Fruit fly (Drosophila melanogaster): ENCODE measurements around the gene eIF4EHP.

Gene eIF4EHP

DNA sequence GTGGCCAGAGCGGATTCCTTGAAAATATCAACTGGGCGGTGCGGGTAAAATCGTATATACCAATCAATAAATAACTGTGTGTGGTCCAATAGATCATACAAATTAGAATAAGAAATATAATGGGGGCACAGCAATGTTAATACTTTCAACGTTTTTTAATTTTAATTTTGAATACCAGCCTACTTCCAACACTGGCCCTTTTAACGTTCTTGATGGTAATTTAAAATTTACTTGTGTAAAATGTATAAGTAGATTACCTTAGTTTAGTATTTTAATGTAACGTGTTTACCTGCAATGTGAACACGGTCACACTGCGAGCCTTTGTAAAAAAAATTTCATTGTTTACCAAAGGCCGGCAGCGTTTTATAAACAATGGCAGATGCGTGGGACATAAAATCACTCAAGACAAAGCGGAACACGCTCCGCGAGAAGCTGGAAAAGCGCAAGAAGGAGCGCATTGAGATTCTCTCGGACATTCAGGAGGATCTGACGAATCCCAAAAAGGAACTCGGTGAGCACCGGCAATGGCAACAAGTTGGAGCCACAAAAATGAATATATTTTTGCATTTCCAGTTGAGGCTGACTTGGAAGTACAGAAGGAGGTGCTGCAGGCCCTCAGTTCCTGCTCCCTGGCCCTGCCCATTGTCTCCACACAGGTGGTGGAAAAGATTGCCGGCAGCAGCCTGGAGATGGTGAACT, 76.8 kb downstream of the eIF4EHP start, which contains the start of the genes KrT95D and Mettl3 (continued):
- peak; percentile 36 for TF ChIP-seq CG17829 (tag; optimal IDR thresholded peaks at IDR 0.05)
- TF ChIP-seq Eip74EF (GFP tag; optimal IDR thresholded peaks at IDR 0.05), result no peak
- peak; percentile 94 for TF ChIP-seq CG11504 (tag; optimal IDR thresholded peaks at IDR 0.05)
- peak; percentile 50 for TF ChIP-seq CG12391 (tag; optimal IDR thresholded peaks at IDR 0.05)
- TF ChIP-seq CG34224 (GFP tag; IDR thresholded peaks at IDR 0.05; ENCODE audit: partially characterized antibody), result peak; percentile 30; the same call in 1 of the 3 replicates
- TF ChIP-seq gem (tag; optimal IDR thresholded peaks at IDR 0.05), result peak; percentile 32
- TF ChIP-seq CG7839 (tag; optimal IDR thresholded peaks at IDR 0.05), result peak; percentile 10
- peak; percentile 60 for TF ChIP-seq CTCF (GFP tag; optimal IDR thresholded peaks at IDR 0.05)
- TF ChIP-seq gfzf (GFP tag; optimal IDR thresholded peaks at IDR 0.05), result peak; percentile 91
- peak; percentile 11; the same call in 1 of the 2 replicates for TF ChIP-seq Scr (GFP tag; IDR thresholded peaks at IDR 0.05; ENCODE audit: partially characterized antibody)
- TF ChIP-seq CG15514 (GFP tag; optimal IDR thresholded peaks at IDR 0.05), result peak; percentile 59
- TF ChIP-seq grau (tag; optimal IDR thresholded peaks at IDR 0.05), result peak; percentile 16
- TF ChIP-seq klu (GFP tag; IDR thresholded peaks at IDR 0.05), result no peak
- TF ChIP-seq ken (GFP tag; IDR thresholded peaks at IDR 0.05), result no peak
- peak; percentile 88 for TF ChIP-seq Ets65A (GFP tag)
- TF ChIP-seq MBD-R2 (GFP tag; IDR thresholded peaks at IDR 0.05), result peak; percentile 50; the same call in 1 of the 2 replicates
- TF ChIP-seq CG10654 (GFP tag; optimal IDR thresholded peaks at IDR 0.05), result no peak
- no peak for TF ChIP-seq CG6254 (GFP tag; optimal IDR thresholded peaks at IDR 0.05)
- peak; percentile 2 for TF ChIP-seq bcd (GFP tag; optimal IDR thresholded peaks at IDR 0.05)
- peak; percentile 62 for TF ChIP-seq Tbp (GFP tag; optimal IDR thresholded peaks at IDR 0.05)
- TF ChIP-seq CG15601 (tag; optimal IDR thresholded peaks at IDR 0.05), result peak; percentile 44
- TF ChIP-seq CG10267 (tag; optimal IDR thresholded peaks at IDR 0.05), result peak; percentile 83
- TF ChIP-seq CG2712 (tag; optimal IDR thresholded peaks at IDR 0.05), result peak; percentile 37
- peak; percentile 56 for TF ChIP-seq Hmr (GFP tag; optimal IDR thresholded peaks at IDR 0.05)

DNA sequence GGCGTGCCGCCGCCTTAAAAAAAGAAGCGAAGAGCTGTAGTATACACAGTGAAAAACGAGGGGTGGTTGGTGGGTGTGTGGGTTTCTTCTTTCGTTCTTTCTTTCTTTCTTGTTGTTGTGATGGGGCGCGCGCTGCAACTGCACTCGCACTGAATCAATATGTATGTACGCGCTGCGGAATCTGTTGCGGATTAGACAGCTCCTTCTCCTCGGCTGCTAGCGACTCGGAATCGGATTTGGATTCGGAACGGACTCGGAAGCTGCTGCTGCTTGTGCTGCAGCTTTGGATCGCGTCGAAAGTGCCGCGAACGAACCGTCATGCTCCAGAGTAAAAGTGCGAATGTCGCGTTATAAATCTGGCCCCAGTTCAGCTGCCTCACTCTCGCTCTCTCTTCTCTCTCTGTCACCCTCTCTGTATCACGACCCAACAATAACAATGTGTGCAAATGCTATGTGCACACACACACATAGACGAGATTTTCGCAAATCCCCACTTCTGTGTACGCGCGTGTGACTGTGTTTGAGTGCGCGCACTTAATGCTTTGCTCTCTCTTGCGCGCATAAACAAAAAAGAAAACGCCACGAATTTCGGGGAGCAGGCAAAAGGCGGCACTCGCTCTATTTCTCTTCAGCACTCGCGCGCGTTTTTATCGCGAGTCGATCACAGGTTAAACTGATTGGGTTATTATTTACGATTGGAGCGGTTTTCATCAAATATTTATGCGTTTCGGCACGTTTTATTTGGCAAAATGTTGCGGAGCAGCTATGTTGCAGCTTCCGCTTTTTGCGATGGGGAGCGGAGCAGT, 77.5 kb downstream of the eIF4EHP start:
- TF ChIP-seq Poxn (GFP tag; IDR thresholded peaks at IDR 0.05) (no peak), CG1233 (GFP tag; optimal IDR thresholded peaks at IDR 0.05) (no peak), hth (optimal IDR thresholded peaks at IDR 0.05) (no peak), CG1529 (GFP tag; optimal IDR thresholded peaks at IDR 0.05) (no peak), bcd (GFP tag; optimal IDR thresholded peaks at IDR 0.05) (no peak), gfzf (GFP tag; optimal IDR thresholded peaks at IDR 0.05) (no peak), nau (GFP tag; optimal IDR thresholded peaks at IDR 0.05) (no peak), CG1602 (GFP tag; optimal IDR thresholded peaks at IDR 0.05) (no peak), CG32772 (GFP tag; IDR thresholded peaks at IDR 0.05) (no peak), dm (GFP tag; optimal IDR thresholded peaks at IDR 0.05) (no peak), salm (tag; optimal IDR thresholded peaks at IDR 0.05) (no peak), CG18011 (GFP tag; optimal IDR thresholded peaks at IDR 0.05) (no peak), tna (GFP tag; IDR thresholded peaks at IDR 0.05; ENCODE audit: partially characterized antibody) (no peak), Usf (GFP tag; optimal IDR thresholded peaks at IDR 0.05) (no peak), CG2678 (tag; optimal IDR thresholded peaks at IDR 0.05) (no peak), CG17568 (GFP tag; optimal IDR thresholded peaks at IDR 0.05) (no peak), Max (GFP tag; optimal IDR thresholded peaks at IDR 0.05) (no peak), CG9817 (tag; optimal IDR thresholded peaks at IDR 0.05) (no peak), eyg (GFP tag; optimal IDR thresholded peaks at IDR 0.05) (no peak), lola (GFP tag; optimal IDR thresholded peaks at IDR 0.05) (no peak), en (GFP tag; optimal IDR thresholded peaks at IDR 0.05) (no peak), Mes4 (GFP tag; optimal IDR thresholded peaks at IDR 0.05) (no peak), Hr78 (GFP tag; optimal IDR thresholded peaks at IDR 0.05) (no peak), crol (GFP tag; IDR thresholded peaks at IDR 0.05) (no peak; the same call in 1 of the 2 replicates), CG7987 (GFP tag; optimal IDR thresholded peaks at IDR 0.05) (no peak)
